Fruit fly (Drosophila melanogaster) whole organism, embryonic: ENCODE data around the gene CG2278.

Experiments used
- CG10959 ChIP-seq: fragments of 200-800 bp; sonication (Bioruptor generic); IDR thresholded peaks from 2 replicates; pipeline ENCODE4 v1.3.6; 2022; ENCODE audit warnings: missing biosample characterization, missing genetic modification characterization
- CG11398 ChIP-seq: fragments of 200-800 bp; sonication (Bioruptor generic); optimal IDR thresholded peaks from 2 replicates; lab custom pipeline; 2016; ENCODE audit warnings: missing biosample characterization, missing genetic modification characterization
- CG13123 ChIP-seq: fragments of 200-800 bp; sonication (Bioruptor generic); optimal IDR thresholded peaks from 2 replicates; lab custom pipeline; 2016; ENCODE audit warnings: missing biosample characterization, missing genetic modification characterization
- CG1603 ChIP-seq: fragments of 200-800 bp; sonication (Bioruptor generic); optimal IDR thresholded peaks from 2 replicates; lab custom pipeline; 2019; ENCODE audit warnings: missing biosample characterization, mild to moderate bottlenecking, missing genetic modification characterization, moderate library complexity
- CG17359 ChIP-seq: fragments of 200-800 bp; sonication (Bioruptor generic); optimal IDR thresholded peaks from 3 replicates; lab custom pipeline; 2018; ENCODE audit warnings: missing biosample characterization, mild to moderate bottlenecking, missing genetic modification characterization, moderate library complexity
- CG18476 ChIP-seq: fragments of 200-800 bp; sonication (Bioruptor generic); optimal IDR thresholded peaks from 2 replicates; lab custom pipeline; 2016; ENCODE audit warnings: missing biosample characterization, mild to moderate bottlenecking, missing genetic modification characterization
- CG18599 ChIP-seq: fragments of 200-800 bp; sonication (Bioruptor generic); optimal IDR thresholded peaks from 3 replicates; lab custom pipeline; 2017; ENCODE audit warnings: missing biosample characterization, missing genetic modification characterization, mild to moderate bottlenecking, moderate library complexity, missing genetic modification reagents
- CG18619 ChIP-seq: fragments of 200-800 bp; sonication (Bioruptor generic); optimal IDR thresholded peaks from 3 replicates; lab custom pipeline; 2017; ENCODE audit warnings: missing biosample characterization, mild to moderate bottlenecking, missing genetic modification characterization
- CG18764 ChIP-seq: fragments of 200-800 bp; sonication (Bioruptor generic); optimal IDR thresholded peaks from 3 replicates; lab custom pipeline; 2016; ENCODE audit warnings: missing biosample characterization, missing genetic modification characterization
- CG2129 ChIP-seq: fragments of 200-800 bp; sonication (Bioruptor generic); IDR thresholded peaks from 2 replicates; pipeline ENCODE4 v1.3.6; 2022; ENCODE audit warnings: missing biosample characterization, missing genetic modification characterization; ENCODE audit not compliant: partially characterized antibody
- CG2678 ChIP-seq: fragments of 200-800 bp; sonication (Bioruptor generic); optimal IDR thresholded peaks from 3 replicates; lab custom pipeline; 2019; ENCODE audit warnings: missing biosample characterization, mild to moderate bottlenecking, missing genetic modification characterization, moderate library complexity
- CG4404 ChIP-seq: fragments of 200-800 bp; sonication (Bioruptor generic); IDR thresholded peaks from 2 replicates; pipeline ENCODE4 v1.3.6; 2022; ENCODE audit warnings: missing biosample characterization, missing genetic modification characterization
- CG7745 ChIP-seq: fragments of 200-800 bp; sonication (Bioruptor generic); optimal IDR thresholded peaks from 2 replicates; lab custom pipeline; 2018; ENCODE audit warnings: missing biosample characterization, mild to moderate bottlenecking, missing genetic modification characterization, moderate library complexity
- CG8281 ChIP-seq: fragments of 200-800 bp; sonication (Bioruptor generic); optimal IDR thresholded peaks from 2 replicates; lab custom pipeline; 2018; ENCODE audit warnings: missing biosample characterization, mild to moderate bottlenecking, missing genetic modification characterization, moderate library complexity
- CG9609 ChIP-seq: fragments of 200-800 bp; sonication (Bioruptor generic); optimal IDR thresholded peaks from 3 replicates; lab custom pipeline; 2016; ENCODE audit warnings: missing biosample characterization, missing genetic modification characterization
- Chrac-16 ChIP-seq: fragments of 200-800 bp; sonication (Bioruptor generic); optimal IDR thresholded peaks from 3 replicates; lab custom pipeline; 2016; ENCODE audit warnings: missing biosample characterization, missing genetic modification characterization
- Gug ChIP-seq: fragments of 200-800 bp; sonication (Bioruptor generic); IDR thresholded peaks from 4 replicates; pipeline ENCODE4 v1.3.6; 2022; ENCODE audit warnings: missing biosample characterization, missing genetic modification characterization
- HLH54F ChIP-seq: fragments of 200-800 bp; sonication (Bioruptor generic); optimal IDR thresholded peaks from 3 replicates; lab custom pipeline; 2016; ENCODE audit warnings: missing biosample characterization, missing genetic modification characterization
- Hr39 ChIP-seq: fragments of >200 bp; optimal IDR thresholded peaks from 2 replicates; lab custom pipeline; 2017
- NK7.1 ChIP-seq: fragments of 200-800 bp; sonication (Bioruptor generic); optimal IDR thresholded peaks from 3 replicates; lab custom pipeline; 2016; ENCODE audit warnings: missing biosample characterization, missing genetic modification characterization
- Opbp ChIP-seq: fragments of 200-800 bp; sonication (Bioruptor generic); IDR thresholded peaks from 3 replicates; pipeline ENCODE4 v1.3.6; 2022; ENCODE audit warnings: missing biosample characterization, missing genetic modification characterization; ENCODE audit not compliant: partially characterized antibody
- Trl ChIP-seq, 3 experiments: fragments of >200 bp in 2 of 3; fragments of 200-800 bp in 1 of 3; sonication (Bioruptor generic) in 1 of 3; optimal IDR thresholded peaks; 2 replicates in 1 of 3; 3 replicates in 2 of 3; lab custom pipeline; 2016 to 2017; ENCODE audit warnings: missing biosample characterization in 1 of 3, missing genetic modification characterization in 1 of 3
- Xrp1 ChIP-seq: fragments of 200-800 bp; sonication (Bioruptor generic); IDR thresholded peaks from 2 replicates; pipeline ENCODE4 v1.3.6; 2022; ENCODE audit warnings: missing biosample characterization, missing genetic modification characterization
- bcd ChIP-seq: fragments of 200-800 bp; sonication (Bioruptor generic); optimal IDR thresholded peaks from 2 replicates; lab custom pipeline; 2017; ENCODE audit warnings: missing biosample characterization, mild to moderate bottlenecking, missing genetic modification characterization
- bigmax ChIP-seq: fragments of 200-800 bp; sonication (Bioruptor generic); optimal IDR thresholded peaks from 2 replicates; lab custom pipeline; 2018; ENCODE audit warnings: missing biosample characterization, mild to moderate bottlenecking, missing genetic modification characterization
- br ChIP-seq: fragments of >200 bp; optimal IDR thresholded peaks from 2 replicates; lab custom pipeline; 2017
- bsh ChIP-seq, 2 experiments: fragments of 200-800 bp; sonication (Bioruptor generic); optimal IDR thresholded peaks; 2 replicates each; lab custom pipeline; 2017 to 2018; ENCODE audit warnings: mild to moderate bottlenecking in 2 of 2, missing biosample characterization in 2 of 2, missing genetic modification characterization in 2 of 2, moderate library complexity in 1 of 2
- btn ChIP-seq: fragments of 200-800 bp; sonication (Bioruptor generic); optimal IDR thresholded peaks from 2 replicates; lab custom pipeline; 2016; ENCODE audit warnings: missing biosample characterization, missing genetic modification characterization
- caup ChIP-seq: fragments of 200-800 bp; sonication (Bioruptor generic); optimal IDR thresholded peaks from 3 replicates; lab custom pipeline; 2017; ENCODE audit warnings: missing biosample characterization, mild to moderate bottlenecking, missing genetic modification characterization, moderate library complexity; ENCODE audit not compliant: severe bottlenecking
- crol ChIP-seq: fragments of 200-800 bp; sonication (Bioruptor generic); IDR thresholded peaks from 2 replicates; pipeline ENCODE4 v1.3.6; 2022; ENCODE audit warnings: missing biosample characterization, missing genetic modification characterization
- crp ChIP-seq, 2 experiments: fragments of 200-800 bp; sonication (Bioruptor generic); optimal IDR thresholded peaks; 2 replicates in 1 of 2; 3 replicates in 1 of 2; lab custom pipeline; 2017; ENCODE audit warnings: missing biosample characterization in 2 of 2, missing genetic modification characterization in 2 of 2, mild to moderate bottlenecking in 1 of 2, moderate library complexity in 1 of 2
- dmrt11E ChIP-seq: fragments of 200-800 bp; sonication (Bioruptor generic); optimal IDR thresholded peaks from 3 replicates; lab custom pipeline; 2018; ENCODE audit warnings: missing biosample characterization, mild to moderate bottlenecking, missing genetic modification characterization, moderate library complexity
- emc ChIP-seq: fragments of 200-800 bp; sonication (Bioruptor generic); optimal IDR thresholded peaks from 2 replicates; lab custom pipeline; 2016; ENCODE audit warnings: missing biosample characterization, missing genetic modification characterization
- gsb ChIP-seq: fragments of 200-800 bp; sonication (Bioruptor generic); IDR thresholded peaks from 2 replicates; pipeline ENCODE4 v1.3.6; 2022; ENCODE audit warnings: missing biosample characterization, missing genetic modification characterization
- gsb-n ChIP-seq: fragments of 200-800 bp; sonication (Bioruptor generic); optimal IDR thresholded peaks from 3 replicates; lab custom pipeline; 2018; ENCODE audit warnings: missing biosample characterization, mild to moderate bottlenecking, missing genetic modification characterization
- gt ChIP-seq: fragments of 200-800 bp; sonication (Bioruptor generic); IDR thresholded peaks from 2 replicates; pipeline ENCODE4 v1.3.6; 2022; ENCODE audit warnings: missing biosample characterization, missing genetic modification characterization
- her ChIP-seq: fragments of 200-800 bp; sonication (Bioruptor generic); optimal IDR thresholded peaks from 2 replicates; lab custom pipeline; 2016; ENCODE audit warnings: missing biosample characterization, missing genetic modification characterization
- knrl ChIP-seq: fragments of 200-800 bp; sonication (Bioruptor generic); IDR thresholded peaks from 3 replicates; pipeline ENCODE4 v1.3.6; 2022; ENCODE audit warnings: missing biosample characterization, missing genetic modification characterization; ENCODE audit not compliant: partially characterized antibody
- psq ChIP-seq: fragments of 200-800 bp; sonication (Bioruptor generic); optimal IDR thresholded peaks from 2 replicates; lab custom pipeline; 2017; ENCODE audit warnings: missing biosample characterization, missing genetic modification characterization
- row ChIP-seq: fragments of 200-800 bp; sonication (Bioruptor generic); IDR thresholded peaks from 3 replicates; pipeline ENCODE4 v1.3.6; 2022; ENCODE audit warnings: missing biosample characterization, missing genetic modification characterization
- run ChIP-seq: fragments of 200-800 bp; sonication (Bioruptor generic); optimal IDR thresholded peaks from 3 replicates; lab custom pipeline; 2018; ENCODE audit warnings: missing biosample characterization, mild to moderate bottlenecking, missing genetic modification characterization
- seq ChIP-seq: fragments of 200-800 bp; sonication (Bioruptor generic); IDR thresholded peaks from 2 replicates; pipeline ENCODE4 v1.3.6; 2022; ENCODE audit warnings: missing biosample characterization, missing genetic modification characterization
- so ChIP-seq: fragments of 200-800 bp; sonication (Bioruptor generic); IDR thresholded peaks from 3 replicates; pipeline ENCODE4 v1.3.6; 2022; ENCODE audit warnings: missing biosample characterization, missing genetic modification characterization
- ssp ChIP-seq: fragments of 200-800 bp; sonication (Bioruptor generic); IDR thresholded peaks from 2 replicates; pipeline ENCODE4 v1.3.6; 2022; ENCODE audit warnings: missing biosample characterization, missing genetic modification characterization
- ttk ChIP-seq: fragments of 200-800 bp; sonication (Bioruptor generic); IDR thresholded peaks from 2 replicates; pipeline ENCODE4 v2.1.2; 2022; ENCODE audit warnings: missing biosample characterization, missing genetic modification characterization
- wdn ChIP-seq: fragments of 200-800 bp; sonication (Bioruptor generic); IDR thresholded peaks from 2 replicates; pipeline ENCODE4 v1.3.6; 2022; ENCODE audit warnings: missing biosample characterization, missing genetic modification characterization

The CG2278 gene

DNA sequence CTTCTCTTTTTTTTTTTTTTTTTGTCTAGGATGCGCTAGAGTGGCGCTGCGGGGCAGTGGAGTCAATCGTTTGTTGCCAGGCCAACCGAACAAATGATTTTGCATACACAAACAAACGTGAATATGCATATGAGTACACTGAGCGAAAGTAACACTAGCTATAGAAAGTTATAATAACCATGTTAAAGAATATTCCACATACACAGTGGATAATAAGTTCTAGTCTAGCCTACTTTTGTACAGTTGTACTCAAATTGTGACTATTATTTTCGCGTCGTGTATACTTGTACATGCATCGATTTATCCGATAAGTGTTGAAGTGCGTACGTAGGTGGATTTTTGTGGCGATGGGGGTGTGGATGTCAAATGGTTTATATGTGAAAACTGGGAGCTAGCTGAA is 37.0 kb upstream of the CG2278 start (continued):
- TF ChIP-seq Chrac-16 (GFP tag; lab: Kevin White, UChicago) (no peak), CG18476 (GFP tag; lab: Kevin White, UChicago) (no peak), btn (no peak), br (lab: Kevin White, UChicago) (no peak), CG13123 (GFP tag; lab: Kevin White, UChicago) (no peak), so (GFP tag; lab: Robert Waterston, UW) (no peak)

DNA sequence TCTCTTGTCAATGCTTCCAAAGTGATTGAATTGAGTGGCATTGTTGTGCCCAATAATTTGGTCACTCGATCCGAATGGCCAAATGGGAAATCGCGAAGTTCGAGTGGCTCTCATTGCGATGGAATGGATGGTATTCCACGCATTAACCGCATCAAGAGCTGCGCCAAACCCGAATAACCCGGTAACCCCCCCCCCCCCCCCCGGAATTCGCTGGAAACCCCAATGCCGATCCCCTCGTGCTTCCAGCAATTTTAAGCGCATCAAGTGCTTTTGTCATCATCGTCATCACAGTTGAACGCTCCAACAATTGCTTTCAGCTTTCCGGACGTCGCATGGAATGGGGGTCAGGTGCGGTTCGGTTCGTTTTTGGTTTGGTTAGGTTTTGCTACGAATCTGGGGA is 36.5 kb upstream of the CG2278 start:
- TF ChIP-seq crp (GFP tag; optimal IDR thresholded peaks at IDR 0.05; lab: Kevin White, UChicago) (no peak), Gug (GFP tag; lab: Robert Waterston, UW) (no peak), Hr39 (lab: Kevin White, UChicago) (peak; percentile 65), crol (0 out of 2 replicates have a peak, but pooled peaks have one; percentile 16)
- TF ChIP-seq, all 482 proteins: peak for 2

DNA sequence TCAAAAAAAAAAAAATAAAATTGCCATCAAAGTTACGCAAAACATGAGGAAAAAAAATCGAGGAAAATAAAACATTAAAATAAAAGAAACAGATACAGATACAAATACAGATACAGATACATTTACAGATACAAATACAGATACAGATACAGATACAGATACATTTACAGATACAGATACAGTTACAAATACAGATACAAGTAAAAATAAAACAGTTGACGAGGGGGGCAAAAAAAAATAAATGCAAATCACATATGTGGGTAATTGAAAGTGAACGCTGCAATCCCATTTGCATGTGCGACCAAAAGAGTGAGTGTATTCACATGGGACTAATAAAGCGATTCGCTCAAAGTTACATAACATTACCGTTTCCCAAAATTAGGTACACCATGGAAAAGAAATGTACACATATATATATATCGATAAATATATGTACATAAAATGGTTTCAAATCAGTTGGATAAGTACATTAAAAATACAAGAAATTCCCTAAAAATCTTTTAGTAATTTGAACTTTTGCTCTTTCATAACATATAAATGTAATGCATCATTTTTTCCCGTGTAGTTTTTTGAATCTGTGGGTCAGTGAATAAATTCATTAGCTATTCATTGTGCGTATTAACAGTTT is 35.7 kb upstream of the CG2278 start:
- peak; percentile 32 for TF ChIP-seq bcd
- no peak for TF ChIP-seq CG4404
- TF ChIP-seq CG8281 (tag; lab: Kevin White, UChicago), result peak; percentile 20
- peak; percentile 36 for TF ChIP-seq ttk (GFP tag; lab: Robert Waterston, UW)
- no peak for TF ChIP-seq knrl (GFP tag; lab: Robert Waterston, UW)
- TF ChIP-seq Trl (optimal IDR thresholded peaks at IDR 0.05; lab: Kevin White, UChicago), result no peak
- TF ChIP-seq Trl (GFP tag; optimal IDR thresholded peaks at IDR 0.05; lab: Kevin White, UChicago), result no peak
- TF ChIP-seq NK7.1 (GFP tag; lab: Kevin White, UChicago), result no peak
- no peak for TF ChIP-seq run
- TF ChIP-seq gt (GFP tag; lab: Robert Waterston, UW), result no peak
- peak; percentile 75 for TF ChIP-seq CG2678 (tag; lab: Kevin White, UChicago)
- peak; percentile 52; the same call in 1 of the 2 replicates for TF ChIP-seq Xrp1 (GFP tag; lab: Robert Waterston, UW)
- no peak for TF ChIP-seq Opbp
- no peak for TF ChIP-seq bigmax
- TF ChIP-seq CG18619 (GFP tag; lab: Kevin White, UChicago), result no peak
- no peak for TF ChIP-seq CG10959 (GFP tag; lab: Robert Waterston, UW)
- peak; percentile 61; the same call in 2 of the 3 replicates for TF ChIP-seq row (GFP tag; lab: Robert Waterston, UW)
- peak; percentile 5 for TF ChIP-seq gsb-n (tag; lab: Kevin White, UChicago)
- 0 out of 2 replicates have a peak, but pooled peaks have one; percentile 22 for TF ChIP-seq seq (GFP tag; lab: Robert Waterston, UW)
- no peak for TF ChIP-seq emc (GFP tag; lab: Kevin White, UChicago)
- TF ChIP-seq HLH54F, result no peak
- no peak for TF ChIP-seq ssp (GFP tag; lab: Robert Waterston, UW)
- no peak for TF ChIP-seq CG7745 (tag; lab: Kevin White, UChicago)
- no peak for TF ChIP-seq CG18599
- no peak for TF ChIP-seq CG18476 (GFP tag; lab: Kevin White, UChicago)
- no peak for TF ChIP-seq dmrt11E (tag; lab: Kevin White, UChicago)
- TF ChIP-seq gsb, result no peak
- peak; percentile 75 for TF ChIP-seq CG17359 (tag; lab: Kevin White, UChicago)
- no peak for TF ChIP-seq CG11398
- peak in 1 of 2 experiments; percentile 46 for TF ChIP-seq bsh (GFP tag; optimal IDR thresholded peaks at IDR 0.05; lab: Kevin White, UChicago)
- no peak for TF ChIP-seq CG1603 (tag; lab: Kevin White, UChicago)
- no peak for TF ChIP-seq Chrac-16 (GFP tag; lab: Kevin White, UChicago)
- TF ChIP-seq caup, result no peak
- TF ChIP-seq wdn (GFP tag; lab: Robert Waterston, UW), result no peak
- TF ChIP-seq CG9609 (GFP tag; lab: Kevin White, UChicago), result no peak
- TF ChIP-seq psq (GFP tag; lab: Kevin White, UChicago), result no peak
- TF ChIP-seq CG2129, result no peak
- no peak for TF ChIP-seq CG18764 (GFP tag; lab: Kevin White, UChicago)
- TF ChIP-seq her (GFP tag; lab: Kevin White, UChicago), result no peak
